Worm (Caenorhabditis elegans) whole organism, young adult: ENCODE measurements around the gene C50C3.5.

Source experiments
- F57A8.1 ChIP-seq: fragments of 200-800 bp; sonication (Bioruptor generic); optimal IDR thresholded peaks from 2 replicates; lab custom pipeline; 2018; ENCODE audit warnings: mild to moderate bottlenecking, missing genetic modification characterization, moderate library complexity, missing compliant biosample characterization
- K12H6.12 ChIP-seq: fragments of 200-800 bp; sonication (Bioruptor generic); optimal IDR thresholded peaks from 2 replicates; lab custom pipeline; 2018; ENCODE audit warnings: mild to moderate bottlenecking, missing genetic modification characterization, missing compliant biosample characterization
- Y53F4B.3 ChIP-seq: fragments of 200-800 bp; sonication (Bioruptor generic); IDR thresholded peaks from 2 replicates; pipeline ENCODE4 v1.3.6; 2022; ENCODE audit warnings: missing genetic modification reagents, missing genetic modification characterization, missing compliant biosample characterization
- Y67H2A.10 ChIP-seq: fragments of 200-800 bp; sonication (Bioruptor generic); conservative IDR thresholded peaks from 2 replicates; pipeline ENCODE4 v1.3.6; 2022; ENCODE audit warnings: missing genetic modification reagents, missing genetic modification characterization, missing compliant biosample characterization
- ama-1 ChIP-seq, 3 experiments: fragments of 150-350 bp in 1 of 3; sonication (generic microtip) in 2 of 3; optimal IDR thresholded peaks; 2 replicates each; lab custom pipeline; 2014 to 2018; ENCODE audit warnings: missing biosample characterization in 2 of 3, missing genetic modification characterization in 2 of 3, missing genetic modification reagents in 2 of 3
- aptf-2 ChIP-seq: fragments of 200-800 bp; sonication (Bioruptor generic); conservative IDR thresholded peaks from 2 replicates; pipeline ENCODE4 v1.3.6; 2022; ENCODE audit warnings: missing genetic modification reagents, missing genetic modification characterization, missing compliant biosample characterization
- aptf-3 ChIP-seq: fragments of 200-800 bp; sonication (Bioruptor generic); IDR thresholded peaks from 2 replicates; pipeline ENCODE4 v1.3.6; 2022; ENCODE audit warnings: missing genetic modification characterization, missing compliant biosample characterization
- attf-6 ChIP-seq: fragments of 200-800 bp; sonication (Bioruptor generic); IDR thresholded peaks from 2 replicates; pipeline ENCODE4 v1.3.6; 2022; ENCODE audit warnings: missing genetic modification reagents, missing genetic modification characterization, missing compliant biosample characterization
- fkh-3 ChIP-seq: sonication (generic microtip); optimal IDR thresholded peaks from 2 replicates; lab custom pipeline; 2016; ENCODE audit warnings: mild to moderate bottlenecking, missing genetic modification characterization, missing compliant biosample characterization
- lir-1 ChIP-seq: fragments of 200-800 bp; sonication (Bioruptor generic); conservative IDR thresholded peaks from 2 replicates; pipeline ENCODE4 v1.3.6; 2022; ENCODE audit warnings: missing genetic modification reagents, missing genetic modification characterization, missing compliant biosample characterization
- mcd-1 ChIP-seq: fragments of 200-800 bp; sonication (Bioruptor generic); IDR thresholded peaks from 2 replicates; pipeline ENCODE4 v1.3.6; 2022; ENCODE audit warnings: missing genetic modification reagents, missing genetic modification characterization, missing compliant biosample characterization
- nhr-27 ChIP-seq: fragments of 200-800 bp; sonication (Bioruptor generic); optimal IDR thresholded peaks from 2 replicates; lab custom pipeline; 2018; ENCODE audit warnings: mild to moderate bottlenecking, missing genetic modification characterization, moderate library complexity, missing compliant biosample characterization
- unc-62 ChIP-seq: fragments of 150-350 bp; optimal IDR thresholded peaks from 2 replicates; lab custom pipeline; 2014; ENCODE audit warnings: missing biosample characterization, missing genetic modification reagents, missing genetic modification characterization

DNA sequence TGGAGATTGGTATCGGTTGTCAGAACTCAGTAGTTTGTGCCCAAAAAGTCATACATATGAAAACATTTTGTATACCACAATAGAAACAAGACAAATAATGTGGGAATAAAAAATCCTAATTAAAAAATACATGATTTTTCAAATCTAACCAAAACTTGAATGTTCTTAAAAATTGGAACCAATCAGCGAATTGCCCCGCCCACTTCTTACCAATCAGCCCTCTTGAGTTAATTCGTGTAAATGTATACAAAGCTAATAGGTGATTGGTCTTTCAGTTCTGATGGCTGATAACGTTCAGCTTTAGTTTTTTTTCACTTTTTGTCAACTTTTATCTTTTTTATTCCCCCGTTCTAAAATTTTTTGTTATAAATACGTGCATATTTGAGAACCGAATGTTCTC is 3.8 kb upstream of the C50C3.5 start:
- TF ChIP-seq aptf-3 (GFP tag; lab: Robert Waterston, UW), result no peak
- no peak for TF ChIP-seq attf-6 (GFP tag; lab: Robert Waterston, UW)
- no peak for TF ChIP-seq K12H6.12 (tag; lab: Kevin White, UChicago)
- TF ChIP-seq lir-1 (GFP tag; lab: Robert Waterston, UW), result no peak
- TF ChIP-seq F57A8.1 (GFP tag; lab: Kevin White, UChicago), result no peak
- TF ChIP-seq ama-1 (optimal IDR thresholded peaks at IDR 0.05; lab: Kevin White, UChicago), result no peak
- no peak for TF ChIP-seq ama-1 (GFP tag; optimal IDR thresholded peaks at IDR 0.05; lab: Kevin White, UChicago)
- TF ChIP-seq fkh-3, result no peak
- no peak for TF ChIP-seq Y53F4B.3 (GFP tag; lab: Robert Waterston, UW)
- no peak for TF ChIP-seq mcd-1 (GFP tag; lab: Robert Waterston, UW)
- TF ChIP-seq nhr-27, result no peak
- no peak for TF ChIP-seq aptf-2 (GFP tag; lab: Robert Waterston, UW)
- no peak for TF ChIP-seq unc-62 (GFP tag; lab: Kevin White, UChicago)
- TF ChIP-seq Y67H2A.10 (GFP tag; lab: Robert Waterston, UW), result no peak
